Fruit fly (Drosophila melanogaster) S2 (cell line): ENCODE data around the gene His3.3A.
A peak's percentile ranks its signal among the peaks of the same experiment; 100 is the strongest.

Source experiments
- CG8478 ChIP-seq: fragments of >200 bp; optimal IDR thresholded peaks from 2 replicates; lab custom pipeline; 2018
- CTCF ChIP-seq, 2 experiments: fragments of >200 bp; optimal IDR thresholded peaks; 2 replicates each; lab custom pipeline; 2018

Gene His3.3A

dm6 chr2L:5031399-5031798, 23.5 kb upstream of the His3.3A start:
- no peak for TF ChIP-seq CTCF (optimal IDR thresholded peaks at IDR 0.05; lab: Kevin White, UChicago)
- no peak for TF ChIP-seq CG8478 (lab: Kevin White, UChicago)

dm6 chr2L:5031886-5032285, 23.0 kb upstream of the His3.3A start:
- TF ChIP-seq CG8478 (lab: Kevin White, UChicago) (no peak), CTCF (optimal IDR thresholded peaks at IDR 0.05; lab: Kevin White, UChicago) (no peak)

- TF ChIP-seq CTCF (optimal IDR thresholded peaks at IDR 0.05; lab: Kevin White, UChicago) (peak; percentile 87 to 88), CG8478 (lab: Kevin White, UChicago) (no peak)
Observed at dm6 chr2L:5036120-5036519, 18.7 kb upstream of the His3.3A start.

dm6 chr2L:5037402-5037860, 17.4 kb upstream of the His3.3A start, which contains the start of the genes CG14042 and SP555:
Gene CG14042, plus strand, starts transcription at chr2L:5037709.
Gene SP555, plus strand, starts transcription at chr2L:5037709.
- TF ChIP-seq CTCF (optimal IDR thresholded peaks at IDR 0.05; lab: Kevin White, UChicago) (no peak), CG8478 (lab: Kevin White, UChicago) (no peak)

DNA sequence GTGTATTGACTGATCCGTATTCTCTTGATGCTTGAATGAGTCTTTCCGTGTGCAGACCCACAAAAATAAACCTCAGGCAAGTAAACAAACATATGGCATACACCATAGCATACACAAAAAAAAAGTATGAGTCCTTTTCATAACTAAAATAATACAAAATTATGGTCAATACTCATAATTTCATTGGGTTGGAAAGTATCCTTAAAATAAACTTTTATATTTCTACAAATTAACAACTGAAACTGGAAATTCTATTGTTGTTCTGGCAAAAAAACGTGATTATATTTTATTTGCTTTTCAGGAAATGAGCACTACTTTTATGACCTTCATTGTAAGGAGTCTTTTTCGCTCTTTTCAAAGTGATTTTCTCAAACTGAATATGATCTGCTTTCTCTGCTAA, 12.8 kb upstream of the His3.3A start:
- TF ChIP-seq CTCF (optimal IDR thresholded peaks at IDR 0.05; lab: Kevin White, UChicago) (no peak), CG8478 (lab: Kevin White, UChicago) (no peak)

dm6 chr2L:5043043-5043442, 11.8 kb upstream of the His3.3A start, which contains the start of the genes CG33995, CG44000 and CG44001:
Gene CG33995, plus strand, starts transcription at chr2L:5043270.
Gene CG44000, plus strand, starts transcription at chr2L:5043270.
Gene CG44001, plus strand, starts transcription at chr2L:5043270.
- no peak for TF ChIP-seq CG8478 (lab: Kevin White, UChicago)
- peak in 1 of 2 experiments; percentile 23 for TF ChIP-seq CTCF (optimal IDR thresholded peaks at IDR 0.05; lab: Kevin White, UChicago)

dm6 chr2L:5043495-5044146, 11.2 kb upstream of the His3.3A start:
- TF ChIP-seq CTCF (optimal IDR thresholded peaks at IDR 0.05; lab: Kevin White, UChicago) = no peak
- TF ChIP-seq CG8478 (lab: Kevin White, UChicago) = no peak

- TF ChIP-seq CTCF (optimal IDR thresholded peaks at IDR 0.05; lab: Kevin White, UChicago) (no peak), CG8478 (lab: Kevin White, UChicago) (no peak)
Observed at dm6 chr2L:5044361-5044891, 10.4 kb upstream of the His3.3A start, which contains the start of gene CG31650. Gene CG31650, minus strand, starts transcription at chr2L:5044712.

DNA sequence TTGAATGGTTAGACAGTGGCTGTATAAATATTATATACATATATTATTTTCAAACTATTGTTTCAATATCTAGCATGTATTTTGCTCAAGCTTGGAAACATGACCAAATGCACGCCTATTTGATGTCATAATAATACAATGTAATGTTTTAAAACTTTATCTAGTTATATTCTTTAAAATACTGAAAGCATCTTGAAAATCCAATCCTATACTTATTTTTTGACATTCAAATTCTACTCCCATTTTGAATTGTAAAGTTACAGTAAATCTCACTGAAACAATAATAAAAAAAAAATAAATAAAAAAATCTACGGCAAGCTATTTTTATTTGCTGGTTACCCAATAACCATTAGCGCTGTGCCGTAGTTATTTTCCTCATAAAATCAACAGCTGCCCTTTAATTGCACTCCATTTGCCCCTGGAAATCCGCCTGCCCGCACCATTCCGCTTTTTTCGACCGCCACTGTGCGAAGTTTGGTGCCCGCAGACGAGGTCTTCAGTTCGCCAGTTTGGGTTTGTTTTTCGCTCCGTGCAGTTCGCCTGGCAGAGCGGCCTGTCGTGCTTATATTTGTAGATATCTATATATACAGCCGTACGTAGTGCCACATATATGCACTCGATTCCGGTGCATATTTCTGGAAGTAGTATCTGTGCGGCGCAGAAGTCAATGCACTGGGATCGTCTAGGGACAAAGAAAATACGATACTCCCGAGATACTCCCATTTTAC, 9.8 kb upstream of the His3.3A start:
- no peak for TF ChIP-seq CG8478 (lab: Kevin White, UChicago)

- TF ChIP-seq CTCF (optimal IDR thresholded peaks at IDR 0.05; lab: Kevin White, UChicago) (no peak), CG8478 (lab: Kevin White, UChicago) (no peak)
Observed at dm6 chr2L:5046261-5046660, 8.6 kb upstream of the His3.3A start.

DNA sequence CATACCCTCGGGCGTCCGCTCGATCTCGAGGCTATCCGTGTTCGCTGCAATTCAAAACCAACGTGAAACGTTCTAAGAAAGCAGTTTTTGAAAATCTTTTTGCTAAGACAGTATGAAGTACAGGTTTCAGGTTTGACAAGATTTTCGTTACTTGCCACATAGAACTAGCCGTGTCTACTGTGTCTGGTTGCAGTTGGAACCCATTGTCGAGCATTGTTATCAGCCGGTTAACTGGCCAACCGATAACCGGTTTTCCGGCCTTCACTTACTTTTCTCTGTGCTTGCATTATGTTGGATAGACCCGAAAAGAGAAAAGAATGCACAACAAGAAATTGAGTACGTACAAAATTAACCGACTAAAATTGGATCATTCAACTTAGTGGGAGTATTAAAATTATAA, 4.9 kb upstream of the His3.3A start:
- TF ChIP-seq CG8478 (lab: Kevin White, UChicago) (no peak), CTCF (optimal IDR thresholded peaks at IDR 0.05; lab: Kevin White, UChicago) (no peak)

DNA sequence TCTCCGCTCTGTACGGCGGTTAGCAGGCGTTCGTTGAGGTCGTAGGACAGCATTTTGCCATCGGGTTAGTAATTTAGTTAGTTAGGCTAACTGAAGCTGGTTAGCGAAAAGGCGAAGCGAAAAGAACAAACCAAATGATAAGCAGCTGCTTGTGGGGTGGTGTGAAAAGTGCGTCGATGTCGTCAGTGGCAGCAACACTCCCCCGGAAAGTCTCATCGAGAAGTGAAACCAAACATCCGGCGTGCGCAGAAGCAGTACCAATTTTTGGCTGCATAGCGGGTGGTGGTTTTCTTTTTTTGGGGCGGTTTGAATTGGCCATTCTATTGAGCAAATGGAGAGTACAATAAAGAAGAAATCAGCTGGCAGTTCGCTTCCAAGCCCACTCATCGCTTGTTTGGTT, 4.0 kb upstream of the His3.3A start, which contains the start of gene CG9121:
CG9121 (minus strand) TSS at position 238 of the 400 bp plus-strand sequence.
- no peak for TF ChIP-seq CG8478 (lab: Kevin White, UChicago)
- TF ChIP-seq CTCF (optimal IDR thresholded peaks at IDR 0.05; lab: Kevin White, UChicago) = no peak

dm6 chr2L:5052367-5052914, 2.4 kb upstream of the His3.3A start, which contains the start of gene senju:
Gene senju, plus strand, starts transcription at chr2L:5052843.
- peak in 1 of 2 experiments; percentile 1 for TF ChIP-seq CTCF (optimal IDR thresholded peaks at IDR 0.05; lab: Kevin White, UChicago)
- no peak for TF ChIP-seq CG8478 (lab: Kevin White, UChicago)

dm6 chr2L:5052994-5053393, 1.9 kb upstream of the His3.3A start, which contains the start of gene eIF3h:
Gene eIF3h, minus strand, starts transcription at chr2L:5053094.
- TF ChIP-seq CG8478 (lab: Kevin White, UChicago) (no peak), CTCF (optimal IDR thresholded peaks at IDR 0.05; lab: Kevin White, UChicago) (no peak)
